Fruit fly (Drosophila melanogaster): ENCODE measurements around the gene mRpL39.

dm6 chr3L:14957033-14957328 is 42.5 kb downstream of the mRpL39 start:
- TF ChIP-seq insv (optimal IDR thresholded peaks at IDR 0.05) (no peak), psq (optimal IDR thresholded peaks at IDR 0.05) (no peak)

All from Kc167 (cell line).